Worm (Caenorhabditis elegans) whole organism, L4/young adult: ENCODE measurements around the gene lmbr-1.

Experiments used
- dao-5 ChIP-seq: sonication (generic microtip); optimal IDR thresholded peaks from 2 replicates; lab custom pipeline; 2016; ENCODE audit warnings: missing genotype, missing genetic modification characterization, moderate library complexity, missing compliant biosample characterization
- him-1 ChIP-seq: sonication (generic microtip); optimal IDR thresholded peaks from 2 replicates; lab custom pipeline; 2016; ENCODE audit warnings: missing genotype, missing genetic modification reagents, missing genetic modification characterization, missing compliant biosample characterization

DNA sequence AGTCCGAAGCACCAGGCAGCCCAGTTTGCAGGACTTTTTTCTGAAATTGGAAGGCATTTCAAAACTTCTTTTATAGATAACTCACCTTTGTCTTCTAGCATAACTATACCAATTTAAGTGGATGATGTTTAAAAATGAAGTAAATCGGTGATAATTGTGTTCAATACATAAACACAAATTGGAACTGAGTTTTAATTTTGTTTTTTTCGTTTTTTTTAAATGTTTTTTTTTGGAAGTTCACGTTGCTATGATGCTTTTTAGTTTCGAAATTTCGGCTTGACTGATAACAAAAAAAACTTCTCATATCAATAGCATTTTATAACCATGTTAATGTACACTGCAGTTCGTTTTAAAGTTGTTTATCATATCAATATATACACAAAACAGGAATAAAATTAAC lies 17.5 kb downstream of the lmbr-1 start, which contains the start of gene ZK353.4:
- TF ChIP-seq him-1 (tag; lab: Kevin White, UChicago) (peak; percentile 40), dao-5 (tag; lab: Kevin White, UChicago) (no peak)
